Fruit fly (Drosophila melanogaster) whole organism, prepupa: ENCODE measurements around the gene CG17097.

ENCODE experiments used
- Blimp-1 ChIP-seq: fragments of 200-800 bp; sonication (Bioruptor generic); optimal IDR thresholded peaks from 3 replicates; lab custom pipeline; 2017; ENCODE audit warnings: missing biosample characterization, missing genetic modification characterization, mild to moderate bottlenecking, moderate library complexity, missing genetic modification reagents
- CG10631 ChIP-seq: fragments of 200-800 bp; sonication (Bioruptor generic); optimal IDR thresholded peaks from 2 replicates; lab custom pipeline; 2016; ENCODE audit warnings: missing biosample characterization, missing genetic modification characterization
- CG10669 ChIP-seq: fragments of 200-800 bp; sonication (Bioruptor generic); optimal IDR thresholded peaks from 3 replicates; lab custom pipeline; 2018; ENCODE audit warnings: missing biosample characterization, mild to moderate bottlenecking, missing genetic modification characterization, moderate library complexity
- CG11294 ChIP-seq: fragments of 200-800 bp; sonication (Bioruptor generic); IDR thresholded peaks from 2 replicates; pipeline ENCODE4 v1.3.6; 2022; ENCODE audit warnings: missing biosample characterization, missing genetic modification characterization
- CG11762 ChIP-seq: fragments of 200-800 bp; sonication (Bioruptor generic); optimal IDR thresholded peaks from 3 replicates; lab custom pipeline; 2016; ENCODE audit warnings: missing biosample characterization, missing genetic modification characterization; ENCODE audit not compliant: insufficient read depth
- CG11902 ChIP-seq: fragments of 200-800 bp; sonication (Bioruptor generic); optimal IDR thresholded peaks from 3 replicates; lab custom pipeline; 2016; ENCODE audit warnings: missing biosample characterization, missing genetic modification characterization
- CG15336 ChIP-seq: fragments of 200-800 bp; sonication (Bioruptor generic); IDR thresholded peaks from 2 replicates; pipeline ENCODE4 v1.3.6; 2022; ENCODE audit warnings: missing biosample characterization, missing genetic modification characterization
- CG16779 ChIP-seq: fragments of 200-800 bp; sonication (Bioruptor generic); optimal IDR thresholded peaks from 3 replicates; lab custom pipeline; 2017; ENCODE audit warnings: missing biosample characterization, mild to moderate bottlenecking, missing genetic modification characterization
- CG3032 ChIP-seq: fragments of 200-800 bp; optimal IDR thresholded peaks from 2 replicates; lab custom pipeline; 2019; ENCODE audit warnings: missing biosample characterization, mild to moderate bottlenecking, missing genetic modification characterization, moderate library complexity
- CG32006 ChIP-seq: fragments of 200-800 bp; sonication (Bioruptor generic); optimal IDR thresholded peaks from 3 replicates; lab custom pipeline; 2017; ENCODE audit warnings: missing biosample characterization, mild to moderate bottlenecking, missing genetic modification characterization
- CG34406 ChIP-seq: fragments of 200-800 bp; sonication (Bioruptor generic); optimal IDR thresholded peaks from 3 replicates; lab custom pipeline; 2016; ENCODE audit warnings: missing biosample characterization, missing genetic modification characterization
- CG3919 ChIP-seq: fragments of 200-800 bp; sonication (Bioruptor generic); optimal IDR thresholded peaks from 3 replicates; lab custom pipeline; 2016; ENCODE audit warnings: missing biosample characterization, missing genetic modification characterization
- CG4318 ChIP-seq: fragments of 200-800 bp; sonication (Bioruptor generic); optimal IDR thresholded peaks from 3 replicates; lab custom pipeline; 2017; ENCODE audit warnings: missing biosample characterization, mild to moderate bottlenecking, missing genetic modification characterization
- CG6163 ChIP-seq: fragments of 200-800 bp; sonication (Bioruptor generic); IDR thresholded peaks from 3 replicates; pipeline ENCODE4 v1.3.6; 2022; ENCODE audit warnings: missing biosample characterization, missing genetic modification characterization
- CG6276 ChIP-seq: fragments of 200-800 bp; sonication (Bioruptor generic); optimal IDR thresholded peaks from 2 replicates; lab custom pipeline; 2017; ENCODE audit warnings: missing biosample characterization, mild to moderate bottlenecking, missing genetic modification characterization
- CG6792 ChIP-seq: fragments of 200-800 bp; sonication (Bioruptor generic); optimal IDR thresholded peaks from 3 replicates; lab custom pipeline; 2016; ENCODE audit warnings: missing biosample characterization, missing genetic modification characterization
- CG7368 ChIP-seq: fragments of 200-800 bp; sonication (Bioruptor generic); optimal IDR thresholded peaks from 3 replicates; lab custom pipeline; 2016; ENCODE audit warnings: missing biosample characterization, missing genetic modification characterization
- CG8119 ChIP-seq: fragments of 200-800 bp; sonication (Bioruptor generic); IDR thresholded peaks from 3 replicates; pipeline ENCODE4 v1.3.6; 2022; ENCODE audit warnings: missing biosample characterization, missing genetic modification characterization
- CG8319 ChIP-seq: fragments of 200-800 bp; sonication (Bioruptor generic); optimal IDR thresholded peaks from 3 replicates; lab custom pipeline; 2016; ENCODE audit warnings: missing biosample characterization, missing genetic modification characterization
- CG9139 ChIP-seq: fragments of 200-800 bp; sonication (Bioruptor generic); optimal IDR thresholded peaks from 3 replicates; lab custom pipeline; 2017; ENCODE audit warnings: missing biosample characterization, mild to moderate bottlenecking, missing genetic modification characterization
- Eip75B ChIP-seq: fragments of 200-800 bp; sonication (Bioruptor generic); optimal IDR thresholded peaks from 3 replicates; lab custom pipeline; 2016; ENCODE audit warnings: missing biosample characterization, missing genetic modification characterization
- Eip78C ChIP-seq: fragments of 200-800 bp; sonication (Bioruptor generic); peaks from one replicate; lab custom pipeline; 2016; ENCODE audit warnings: missing biosample characterization, missing genetic modification characterization
- Gug ChIP-seq: fragments of 200-800 bp; sonication (Bioruptor generic); IDR thresholded peaks from 2 replicates; pipeline ENCODE4 v1.3.6; 2022; ENCODE audit warnings: missing biosample characterization, missing genetic modification characterization
- Hr38 ChIP-seq: sonication (Bioruptor generic); optimal IDR thresholded peaks from 2 replicates; lab custom pipeline; 2016; ENCODE audit warnings: missing biosample characterization, missing genetic modification characterization
- Hr39 ChIP-seq: fragments of 200-800 bp; sonication (Bioruptor generic); optimal IDR thresholded peaks from 2 replicates; lab custom pipeline; 2016; ENCODE audit warnings: missing biosample characterization, missing genetic modification characterization
- Hr4 ChIP-seq: fragments of 200-800 bp; sonication (Bioruptor generic); optimal IDR thresholded peaks from 3 replicates; lab custom pipeline; 2016; ENCODE audit warnings: missing biosample characterization, missing genetic modification characterization
- Lpt ChIP-seq: fragments of 200-800 bp; sonication (Bioruptor generic); optimal IDR thresholded peaks from 3 replicates; lab custom pipeline; 2016; ENCODE audit warnings: missing biosample characterization, missing genetic modification characterization
- Met ChIP-seq: fragments of 200-800 bp; sonication (Bioruptor generic); optimal IDR thresholded peaks from 3 replicates; lab custom pipeline; 2016; ENCODE audit warnings: missing biosample characterization, missing genetic modification characterization
- OdsH ChIP-seq: fragments of 200-800 bp; sonication (Bioruptor generic); optimal IDR thresholded peaks from 3 replicates; lab custom pipeline; 2016; ENCODE audit warnings: missing biosample characterization, missing genetic modification characterization
- Smox ChIP-seq: fragments of 200-800 bp; sonication (Bioruptor generic); optimal IDR thresholded peaks from 3 replicates; lab custom pipeline; 2016; ENCODE audit warnings: missing biosample characterization, missing genetic modification characterization
- Sox102F ChIP-seq: fragments of 200-800 bp; sonication (Bioruptor generic); optimal IDR thresholded peaks from 2 replicates; lab custom pipeline; 2016; ENCODE audit warnings: missing biosample characterization, mild to moderate bottlenecking, missing genetic modification characterization
- Sox14 ChIP-seq: fragments of 200-800 bp; sonication (Bioruptor generic); optimal IDR thresholded peaks from 3 replicates; lab custom pipeline; 2016; ENCODE audit warnings: missing biosample characterization, missing genetic modification characterization
- Sox15 ChIP-seq: fragments of 200-800 bp; sonication (Bioruptor generic); optimal IDR thresholded peaks from 3 replicates; lab custom pipeline; 2016; ENCODE audit warnings: missing biosample characterization, missing genetic modification characterization
- achi ChIP-seq: fragments of 200-800 bp; sonication (Bioruptor generic); optimal IDR thresholded peaks from 3 replicates; lab custom pipeline; 2016; ENCODE audit warnings: missing biosample characterization, missing genetic modification characterization
- acj6 ChIP-seq: fragments of 200-800 bp; sonication (Bioruptor generic); optimal IDR thresholded peaks from 3 replicates; lab custom pipeline; 2016; ENCODE audit warnings: missing biosample characterization, missing genetic modification characterization
- cyc ChIP-seq: fragments of 200-800 bp; sonication (Bioruptor generic); optimal IDR thresholded peaks from 3 replicates; lab custom pipeline; 2016; ENCODE audit warnings: missing biosample characterization, missing genetic modification characterization
- dac ChIP-seq: fragments of 200-800 bp; sonication (Bioruptor generic); optimal IDR thresholded peaks from 2 replicates; lab custom pipeline; 2017; ENCODE audit warnings: missing biosample characterization, mild to moderate bottlenecking, missing genetic modification characterization
- dsx ChIP-seq: fragments of 200-800 bp; optimal IDR thresholded peaks from 3 replicates; lab custom pipeline; 2019; ENCODE audit warnings: missing biosample characterization, mild to moderate bottlenecking, missing genetic modification characterization, moderate library complexity; ENCODE audit not compliant: poor library complexity, severe bottlenecking
- eg ChIP-seq: fragments of 200-800 bp; sonication (Bioruptor generic); IDR thresholded peaks from 3 replicates; pipeline ENCODE4 v1.3.6; 2022; ENCODE audit warnings: missing biosample characterization, missing genetic modification characterization
- esn ChIP-seq: fragments of 200-800 bp; sonication (Bioruptor generic); optimal IDR thresholded peaks from 2 replicates; lab custom pipeline; 2016; ENCODE audit warnings: missing biosample characterization, mild to moderate bottlenecking, missing genetic modification characterization, moderate library complexity
- fd59A ChIP-seq: fragments of 200-800 bp; sonication (Bioruptor generic); optimal IDR thresholded peaks from 2 replicates; lab custom pipeline; 2017; ENCODE audit warnings: missing biosample characterization, mild to moderate bottlenecking, missing genetic modification characterization, missing genetic modification reagents
- fd85E ChIP-seq: fragments of 200-800 bp; sonication (Bioruptor generic); optimal IDR thresholded peaks from 3 replicates; lab custom pipeline; 2016; ENCODE audit warnings: missing biosample characterization, missing genetic modification characterization
- fkh ChIP-seq: fragments of 200-800 bp; sonication (Bioruptor generic); optimal IDR thresholded peaks from 3 replicates; lab custom pipeline; 2017; ENCODE audit warnings: missing biosample characterization, mild to moderate bottlenecking, missing genetic modification characterization, moderate library complexity
- lz ChIP-seq: fragments of 200-800 bp; sonication (Bioruptor generic); optimal IDR thresholded peaks from 3 replicates; lab custom pipeline; 2016; ENCODE audit warnings: missing biosample characterization, missing genetic modification characterization
- net ChIP-seq: fragments of 200-800 bp; sonication (Bioruptor generic); optimal IDR thresholded peaks from 3 replicates; lab custom pipeline; 2016; ENCODE audit warnings: missing biosample characterization, missing genetic modification characterization
- pdm3 ChIP-seq: fragments of 200-800 bp; sonication (Bioruptor generic); optimal IDR thresholded peaks from 3 replicates; lab custom pipeline; 2016; ENCODE audit warnings: missing biosample characterization, missing genetic modification characterization
- salr ChIP-seq, 2 experiments: fragments of 200-800 bp; sonication (Bioruptor generic); optimal IDR thresholded peaks; 3 replicates each; lab custom pipeline; 2016 to 2018; ENCODE audit warnings: missing biosample characterization in 2 of 2, missing genetic modification characterization in 2 of 2, mild to moderate bottlenecking in 1 of 2
- ss ChIP-seq, 2 experiments: fragments of 200-800 bp; sonication (Bioruptor generic); optimal IDR thresholded peaks; 2 replicates in 1 of 2; 3 replicates in 1 of 2; lab custom pipeline; 2017 to 2018; ENCODE audit warnings: mild to moderate bottlenecking in 2 of 2, missing biosample characterization in 2 of 2, missing genetic modification characterization in 2 of 2, moderate library complexity in 1 of 2
- svp ChIP-seq: fragments of 200-800 bp; sonication (Bioruptor generic); peaks from one replicate; lab custom pipeline; 2016; ENCODE audit warnings: missing biosample characterization, missing genetic modification characterization
- topi ChIP-seq: fragments of 200-800 bp; sonication (Bioruptor generic); optimal IDR thresholded peaks from 3 replicates; lab custom pipeline; 2016; ENCODE audit warnings: missing biosample characterization, missing genetic modification characterization
- vri ChIP-seq: fragments of 200-800 bp; sonication (Bioruptor generic); optimal IDR thresholded peaks from 3 replicates; lab custom pipeline; 2016; ENCODE audit warnings: missing biosample characterization, mild to moderate bottlenecking, missing genetic modification characterization

Gene CG17097

dm6 chr2L:10661490-10662240 lies 15.4 kb downstream of the CG17097 start, which contains the start of gene CG31871:
TSS of gene CG31871 (plus strand) at chr2L:10662081.
- TF ChIP-seq CG11762 (GFP tag; lab: Kevin White, UChicago) (peak; percentile 42), Sox15 (no peak), Gug (GFP tag; lab: Robert Waterston, UW) (peak; percentile 85), Eip78C (peak; percentile 88), CG3919 (peak; percentile 76), CG6163 (GFP tag; lab: Robert Waterston, UW) (peak; percentile 70), CG34406 (peak; percentile 43), lz (GFP tag; lab: Kevin White, UChicago) (no peak), svp (GFP tag; lab: Kevin White, UChicago) (peak; percentile 40), achi (peak; percentile 80), vri (no peak), CG15336 (GFP tag; lab: Robert Waterston, UW) (peak; percentile 93), CG10631 (GFP tag; lab: Kevin White, UChicago) (peak; percentile 77), Eip75B (GFP tag; lab: Kevin White, UChicago) (peak; percentile 50), CG10669 (GFP tag; lab: Kevin White, UChicago) (peak; percentile 47), fd59A (GFP tag; lab: Kevin White, UChicago) (peak; percentile 18), fd85E (GFP tag; lab: Kevin White, UChicago) (no peak), net (GFP tag; lab: Kevin White, UChicago) (peak; percentile 76), CG11294 (GFP tag; lab: Robert Waterston, UW) (peak; percentile 70), fkh (GFP tag; lab: Kevin White, UChicago) (peak; percentile 28), CG6276 (GFP tag; lab: Kevin White, UChicago) (peak; percentile 91), eg (peak; percentile 93), Hr39 (GFP tag; lab: Kevin White, UChicago) (no peak), CG11902 (no peak), CG7368 (GFP tag; lab: Kevin White, UChicago) (peak; percentile 50), Hr38 (GFP tag; lab: Kevin White, UChicago) (no peak), Lpt (GFP tag; lab: Kevin White, UChicago) (peak; percentile 89), CG8319 (no peak), cyc (no peak), CG9139 (GFP tag; lab: Kevin White, UChicago) (no peak), Met (peak; percentile 8), acj6 (GFP tag; lab: Kevin White, UChicago) (peak; percentile 69), Blimp-1 (GFP tag; lab: Kevin White, UChicago) (peak; percentile 29), Sox102F (GFP tag; lab: Kevin White, UChicago) (no peak), esn (peak; percentile 2), OdsH (GFP tag; lab: Kevin White, UChicago) (peak; percentile 72), pdm3 (peak; percentile 61), ss (GFP tag; optimal IDR thresholded peaks at IDR 0.05; lab: Kevin White, UChicago) (peak; percentile 9 to 39), Hr4 (peak; percentile 82), CG6792 (GFP tag; lab: Kevin White, UChicago) (peak; percentile 25), Smox (no peak), Sox14 (GFP tag; lab: Kevin White, UChicago) (no peak), CG3032 (tag; lab: Kevin White, UChicago) (peak; percentile 73), CG8119 (GFP tag; lab: Robert Waterston, UW) (peak; percentile 96), CG16779 (tag; lab: Kevin White, UChicago) (peak; percentile 17), CG32006 (peak; percentile 94), topi (GFP tag; lab: Kevin White, UChicago) (no peak), salr (GFP tag; optimal IDR thresholded peaks at IDR 0.05; lab: Kevin White, UChicago) (peak in 1 of 2 experiments; percentile 89), dsx (GFP tag; lab: Kevin White, UChicago) (peak; percentile 58), dac (GFP tag; lab: Kevin White, UChicago) (peak; percentile 63), CG4318 (peak; percentile 88)
